Fruit fly (Drosophila melanogaster): Measurements from ENCODE around the gene CG17187.

The CG17187 gene

DNA sequence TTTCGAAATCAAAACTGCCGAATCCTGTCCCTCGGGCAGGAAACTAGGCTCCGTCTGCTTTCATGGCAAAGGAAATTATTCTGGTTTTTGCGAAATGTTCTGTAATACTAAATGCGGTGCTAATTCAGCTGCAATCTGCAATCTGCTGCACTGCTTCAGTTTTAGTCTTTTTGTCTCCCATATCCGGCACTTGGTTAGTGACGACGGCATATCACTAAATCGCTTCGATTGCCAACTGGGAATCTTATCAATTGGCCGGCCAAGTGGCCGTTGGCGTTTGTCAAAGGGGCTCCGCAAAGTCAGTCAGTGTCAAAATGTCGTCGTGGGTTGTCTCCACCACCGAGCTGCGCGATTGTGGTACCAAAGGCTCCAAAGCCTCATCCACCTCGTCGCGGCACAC is 35.9 kb downstream of the CG17187 start, which contains the start of gene CG18577:
TSS of gene CG18577 (plus strand) at position 301 of the 400 bp plus-strand sequence.
- TF ChIP-seq dsf (GFP tag; optimal IDR thresholded peaks at IDR 0.05; ENCODE audit: borderline replicate concordance) = no peak
- no peak for TF ChIP-seq Hr83 (GFP tag; optimal IDR thresholded peaks at IDR 0.05; ENCODE audit: poor library complexity, severe bottlenecking)
- no peak for TF ChIP-seq CrebA (GFP tag; optimal IDR thresholded peaks at IDR 0.05; ENCODE audit: borderline replicate concordance)
- TF ChIP-seq foxo (GFP tag; optimal IDR thresholded peaks at IDR 0.05) = no peak
- no peak for TF ChIP-seq rgr (GFP tag; optimal IDR thresholded peaks at IDR 0.05)
- no peak for TF ChIP-seq dmrt93B (GFP tag; optimal IDR thresholded peaks at IDR 0.05)
- no peak for TF ChIP-seq psq (GFP tag; optimal IDR thresholded peaks at IDR 0.05)
- TF ChIP-seq woc (GFP tag; optimal IDR thresholded peaks at IDR 0.05) = no peak
- TF ChIP-seq Mio (GFP tag; optimal IDR thresholded peaks at IDR 0.05) = no peak
- TF ChIP-seq Sp1 (GFP tag; optimal IDR thresholded peaks at IDR 0.05) = no peak
- TF ChIP-seq fru (GFP tag; optimal IDR thresholded peaks at IDR 0.05) = no peak
